Fruit fly (Drosophila melanogaster) whole organism, wandering third instar larva: Measurements from ENCODE around the gene Stip1.

ENCODE experiments used
- CG32264 ChIP-seq: fragments of 200-800 bp; sonication (Bioruptor generic); optimal IDR thresholded peaks from 2 replicates; lab custom pipeline; 2016; ENCODE audit warnings: missing biosample characterization, missing genetic modification characterization
- GATAd ChIP-seq: sonication (Bioruptor generic); optimal IDR thresholded peaks from 2 replicates; lab custom pipeline; 2016; ENCODE audit warnings: missing biosample characterization, missing genetic modification characterization
- HLH106 ChIP-seq: fragments of 200-800 bp; optimal IDR thresholded peaks from 3 replicates; lab custom pipeline; 2019; ENCODE audit warnings: missing biosample characterization, mild to moderate bottlenecking, missing genetic modification characterization, moderate library complexity
- Hr78 ChIP-seq: fragments of >200 bp; optimal IDR thresholded peaks from 2 replicates; lab custom pipeline; 2017; ENCODE audit warnings: missing biosample characterization, missing genetic modification characterization
- Mio ChIP-seq: sonication (Bioruptor generic); optimal IDR thresholded peaks from 2 replicates; lab custom pipeline; 2016; ENCODE audit warnings: missing biosample characterization, missing genetic modification characterization
- Sp1 ChIP-seq: fragments of 200-800 bp; sonication (Bioruptor generic); optimal IDR thresholded peaks from 3 replicates; lab custom pipeline; 2019; ENCODE audit warnings: missing biosample characterization, mild to moderate bottlenecking, missing genetic modification characterization, moderate library complexity
- Vsx2 ChIP-seq: fragments of 200-300, 225-300 bp; sonication (Bioruptor generic); optimal IDR thresholded peaks from 2 replicates; lab custom pipeline; 2018; ENCODE audit warnings: missing biosample characterization, missing genetic modification characterization; ENCODE audit not compliant: partially characterized antibody
- jim ChIP-seq: fragments of 175-275, 200-325 bp; sonication (Bioruptor generic); optimal IDR thresholded peaks from 2 replicates; lab custom pipeline; 2016; ENCODE audit warnings: missing biosample characterization, mild to moderate bottlenecking, missing genetic modification characterization
- lola ChIP-seq: fragments of >200 bp; optimal IDR thresholded peaks from 2 replicates; lab custom pipeline; 2017; ENCODE audit warnings: missing biosample characterization, missing genetic modification characterization
- pan ChIP-seq: fragments of >200 bp; optimal IDR thresholded peaks from 2 replicates; lab custom pipeline; 2017
- sv ChIP-seq: fragments of 200-800 bp; sonication (Bioruptor generic); optimal IDR thresholded peaks from 3 replicates; lab custom pipeline; 2016; ENCODE audit warnings: missing biosample characterization, missing genetic modification characterization
- usp ChIP-seq: fragments of >200 bp; optimal IDR thresholded peaks from 2 replicates; lab custom pipeline; 2017; ENCODE audit warnings: missing biosample characterization, missing genetic modification characterization
- woc ChIP-seq: sonication (Bioruptor generic); optimal IDR thresholded peaks from 2 replicates; lab custom pipeline; 2016; ENCODE audit warnings: missing biosample characterization, mild to moderate bottlenecking, missing genetic modification characterization

dm6 chr2L:307129-307528, 12.2 kb downstream of the Stip1 start:
- no peak for TF ChIP-seq HLH106 (tag; lab: Kevin White, UChicago)
- TF ChIP-seq Mio (GFP tag; lab: Kevin White, UChicago) = no peak
- no peak for TF ChIP-seq usp (GFP tag; lab: Kevin White, UChicago)
- TF ChIP-seq jim = no peak
- TF ChIP-seq Vsx2 (GFP tag; lab: Kevin White, UChicago) = no peak
- no peak for TF ChIP-seq sv (GFP tag; lab: Kevin White, UChicago)
- TF ChIP-seq Hr78 (GFP tag; lab: Kevin White, UChicago) = no peak
- no peak for TF ChIP-seq woc (GFP tag; lab: Kevin White, UChicago)
- TF ChIP-seq GATAd = no peak
- no peak for TF ChIP-seq lola (GFP tag; lab: Kevin White, UChicago)
- no peak for TF ChIP-seq pan (lab: Kevin White, UChicago)
- no peak for TF ChIP-seq Sp1
- no peak for TF ChIP-seq CG32264 (GFP tag; lab: Kevin White, UChicago)
